Fruit fly (Drosophila melanogaster): Measurements from ENCODE around the gene CG31715.

dm6 chr2L:10356508-10356907 lies 15.1 kb downstream of the CG31715 start, which contains the start of the genes CtsL4 and ClpP:
- TF ChIP-seq OdsH (GFP tag; optimal IDR thresholded peaks at IDR 0.05) (no peak), Myc (optimal IDR thresholded peaks at IDR 0.05) (no peak), usp (GFP tag; optimal IDR thresholded peaks at IDR 0.05) (no peak), jim (GFP tag; optimal IDR thresholded peaks at IDR 0.05) (no peak), Hr78 (GFP tag; optimal IDR thresholded peaks at IDR 0.05) (no peak), psq (GFP tag; optimal IDR thresholded peaks at IDR 0.05) (no peak), tai (GFP tag; optimal IDR thresholded peaks at IDR 0.05) (no peak), brk (GFP tag; optimal IDR thresholded peaks at IDR 0.05) (no peak), HLH106 (tag; optimal IDR thresholded peaks at IDR 0.05) (no peak), Dif (GFP tag; optimal IDR thresholded peaks at IDR 0.05; ENCODE audit: partially characterized antibody) (no peak), Sp1 (GFP tag; optimal IDR thresholded peaks at IDR 0.05) (no peak), lola (GFP tag; optimal IDR thresholded peaks at IDR 0.05) (no peak), CrebA (GFP tag; optimal IDR thresholded peaks at IDR 0.05; ENCODE audit: borderline replicate concordance) (no peak), h (GFP tag; optimal IDR thresholded peaks at IDR 0.05) (no peak)

Measured in whole organism, wandering third instar larva.